Worm (Caenorhabditis elegans) whole organism, L4 larva: ENCODE data around the gene R10E4.1.

Source experiments
- F37D6.2 ChIP-seq: sonication (generic microtip); optimal IDR thresholded peaks from 2 replicates; lab custom pipeline; 2016; ENCODE audit warnings: mild to moderate bottlenecking, missing genetic modification characterization, missing compliant biosample characterization
- F44E2.7 ChIP-seq: fragments of 200-800 bp; sonication (Bioruptor generic); IDR thresholded peaks from 2 replicates; pipeline ENCODE4 v2.1.2; 2022; ENCODE audit warnings: missing genetic modification characterization, missing compliant biosample characterization
- T26A8.4 ChIP-seq: fragments of 200-800 bp; sonication (Bioruptor generic); IDR thresholded peaks from 2 replicates; pipeline ENCODE4 v1.3.6; 2022; ENCODE audit warnings: missing genetic modification characterization, missing compliant biosample characterization
- Y105C5A.15 ChIP-seq: fragments of 200-800 bp; sonication (Bioruptor generic); IDR thresholded peaks from 2 replicates; pipeline ENCODE4 v1.3.6; 2022; ENCODE audit warnings: missing genetic modification characterization, missing compliant biosample characterization
- Y48G9A.11 ChIP-seq: fragments of 200-800 bp; sonication (Bioruptor generic); IDR thresholded peaks from 2 replicates; pipeline ENCODE4 v1.3.6; 2022; ENCODE audit warnings: missing genetic modification reagents, missing genetic modification characterization, missing compliant biosample characterization
- Y5F2A.4 ChIP-seq: fragments of 200-800 bp; sonication (Bioruptor generic); optimal IDR thresholded peaks from 2 replicates; lab custom pipeline; 2018; ENCODE audit warnings: mild to moderate bottlenecking, missing genetic modification characterization, missing compliant biosample characterization
- ZK546.5 ChIP-seq, 2 experiments: sonication (generic microtip); optimal IDR thresholded peaks; 2 replicates each; lab custom pipeline; 2017; ENCODE audit warnings: missing biosample characterization in 2 of 2, missing genetic modification characterization in 2 of 2
- aha-1 ChIP-seq: fragments of 150-350 bp; peaks from one replicate; lab custom pipeline; 2014; ENCODE audit warnings: missing biosample characterization, missing genetic modification characterization
- ama-1 ChIP-seq: fragments of 150-350 bp; optimal IDR thresholded peaks from 2 replicates; lab custom pipeline; 2014; ENCODE audit warnings: inconsistent platforms, mixed read lengths
- arid-1 ChIP-seq: fragments of 200-800 bp; sonication (Bioruptor generic); conservative IDR thresholded peaks from 2 replicates; pipeline ENCODE4 v1.3.6; 2022; ENCODE audit warnings: missing genetic modification reagents, missing genetic modification characterization, missing compliant biosample characterization
- attf-4 ChIP-seq: sonication (generic microtip); optimal IDR thresholded peaks from 3 replicates; lab custom pipeline; 2017; ENCODE audit warnings: missing biosample characterization, missing genetic modification characterization
- ceh-20 ChIP-seq: fragments of 200-800 bp; sonication (Bioruptor generic); IDR thresholded peaks from 2 replicates; pipeline ENCODE4 v1.3.6; 2022; ENCODE audit warnings: missing genetic modification reagents, missing genetic modification characterization, missing compliant biosample characterization
- ceh-28 ChIP-seq: fragments of 150-350 bp; optimal IDR thresholded peaks from 2 replicates; lab custom pipeline; 2014; ENCODE audit warnings: missing biosample characterization, missing genetic modification reagents, missing genetic modification characterization
- ceh-32 ChIP-seq: sonication (generic microtip); optimal IDR thresholded peaks from 2 replicates; lab custom pipeline; 2016; ENCODE audit warnings: mild to moderate bottlenecking, missing genetic modification characterization, missing compliant biosample characterization; ENCODE audit not compliant: poor library complexity
- ceh-44 ChIP-seq: fragments of 200-800 bp; sonication (Bioruptor generic); IDR thresholded peaks from 2 replicates; pipeline ENCODE4 v1.3.6; 2022; ENCODE audit warnings: missing genetic modification reagents, missing genetic modification characterization, missing compliant biosample characterization
- ceh-62 ChIP-seq: sonication (generic microtip); optimal IDR thresholded peaks from 2 replicates; lab custom pipeline; 2017; ENCODE audit warnings: missing biosample characterization, missing genetic modification characterization
- ces-1 ChIP-seq: fragments of 150-350 bp; sonication (generic microtip); optimal IDR thresholded peaks from 4 replicates; lab custom pipeline; 2014; ENCODE audit warnings: missing biosample characterization, missing genetic modification reagents, missing genetic modification characterization
- cey-2 ChIP-seq: sonication (generic microtip); optimal IDR thresholded peaks from 3 replicates; lab custom pipeline; 2017; ENCODE audit warnings: missing genetic modification characterization, mild to moderate bottlenecking, missing compliant biosample characterization, antibody characterized with exemption, borderline replicate concordance; ENCODE audit not compliant: insufficient read depth
- daf-12 ChIP-seq: fragments of 150-350 bp; optimal IDR thresholded peaks from 2 replicates; lab custom pipeline; 2014; ENCODE audit warnings: missing biosample characterization, missing genetic modification reagents, missing genetic modification characterization
- dmd-6 ChIP-seq: fragments of 200-800 bp; sonication (Bioruptor generic); IDR thresholded peaks from 2 replicates; pipeline ENCODE4 v1.3.6; 2022; ENCODE audit warnings: missing genetic modification reagents, missing genetic modification characterization, missing compliant biosample characterization
- duxl-1 ChIP-seq: sonication (generic microtip); optimal IDR thresholded peaks from 2 replicates; lab custom pipeline; 2016; ENCODE audit warnings: mild to moderate bottlenecking, missing genetic modification characterization, moderate library complexity, missing compliant biosample characterization; ENCODE audit not compliant: poor library complexity
- dve-1 ChIP-seq: sonication (generic microtip); optimal IDR thresholded peaks from 2 replicates; lab custom pipeline; 2017; ENCODE audit warnings: antibody characterized with exemption, mild to moderate bottlenecking, missing genetic modification characterization, missing compliant biosample characterization; ENCODE audit not compliant: insufficient read depth
- fkh-10 ChIP-seq: fragments of 150-350 bp; optimal IDR thresholded peaks from 2 replicates; lab custom pipeline; 2014; ENCODE audit warnings: missing biosample characterization, missing genetic modification reagents, missing genetic modification characterization
- fos-1 ChIP-seq: fragments of 150-350 bp; optimal IDR thresholded peaks from 2 replicates; lab custom pipeline; 2014; ENCODE audit warnings: missing biosample characterization, missing genetic modification characterization
- gei-8 ChIP-seq: fragments of 200-800 bp; sonication (Bioruptor generic); optimal IDR thresholded peaks from 2 replicates; lab custom pipeline; 2018; ENCODE audit warnings: mild to moderate bottlenecking, missing genetic modification characterization, missing compliant biosample characterization
- hmg-1.1 ChIP-seq: fragments of 200-800 bp; sonication (Bioruptor generic); IDR thresholded peaks from 2 replicates; pipeline ENCODE4 v1.3.6; 2022; ENCODE audit warnings: missing genetic modification reagents, missing genetic modification characterization, missing compliant biosample characterization
- lim-7 ChIP-seq: fragments of 200-800 bp; sonication (Bioruptor generic); IDR thresholded peaks from 2 replicates; pipeline ENCODE4 v1.3.6; 2022; ENCODE audit warnings: missing genetic modification characterization, missing compliant biosample characterization
- lin-38 ChIP-seq: fragments of 200-800 bp; sonication (Bioruptor generic); IDR thresholded peaks from 2 replicates; pipeline ENCODE4 v1.3.6; 2022; ENCODE audit warnings: missing genetic modification reagents, missing genetic modification characterization, missing compliant biosample characterization
- lin-39 ChIP-seq: fragments of 150-350 bp; optimal IDR thresholded peaks from 2 replicates; lab custom pipeline; 2014; ENCODE audit warnings: missing biosample characterization, missing genetic modification reagents, missing genetic modification characterization
- lir-3 ChIP-seq: sonication (generic microtip); optimal IDR thresholded peaks from 2 replicates; lab custom pipeline; 2016; ENCODE audit warnings: mild to moderate bottlenecking, missing genetic modification characterization, missing compliant biosample characterization
- lsy-2 ChIP-seq, 2 experiments: fragments of 150-350 bp in 1 of 2; sonication (generic microtip) in 1 of 2; optimal IDR thresholded peaks; 2 replicates each; lab custom pipeline; 2014 to 2017; ENCODE audit warnings: missing biosample characterization in 2 of 2, missing genetic modification characterization in 2 of 2
- mxl-3 ChIP-seq: fragments of 200-800 bp; sonication (Bioruptor generic); optimal IDR thresholded peaks from 2 replicates; lab custom pipeline; 2018; ENCODE audit warnings: mild to moderate bottlenecking, missing genetic modification characterization, missing compliant biosample characterization
- nhr-10 ChIP-seq: fragments of 150-350 bp; optimal IDR thresholded peaks from 2 replicates; lab custom pipeline; 2014; ENCODE audit warnings: missing biosample characterization, missing genetic modification characterization
- nhr-237 ChIP-seq: sonication (generic microtip); optimal IDR thresholded peaks from 2 replicates; lab custom pipeline; 2017; ENCODE audit warnings: missing biosample characterization, missing genetic modification characterization
- nhr-28 ChIP-seq: fragments of 150-350 bp; optimal IDR thresholded peaks from 2 replicates; lab custom pipeline; 2014; ENCODE audit warnings: missing biosample characterization, missing genetic modification characterization
- nhr-41 ChIP-seq: fragments of 200-800 bp; sonication (Bioruptor generic); IDR thresholded peaks from 2 replicates; pipeline ENCODE4 v1.3.6; 2022; ENCODE audit warnings: missing genetic modification reagents, missing genetic modification characterization, missing compliant biosample characterization
- nhr-42 ChIP-seq: fragments of 200-800 bp; sonication (Bioruptor generic); IDR thresholded peaks from 2 replicates; pipeline ENCODE4 v1.3.6; 2022; ENCODE audit warnings: missing genetic modification characterization, missing compliant biosample characterization
- pha-4 ChIP-seq, 2 experiments: fragments of 150-350 bp in 1 of 2; fragments of 200-800 bp in 1 of 2; sonication (Bioruptor generic) in 1 of 2; IDR thresholded peaks in 1 of 2; optimal IDR thresholded peaks in 1 of 2; 2 replicates each; pipeline versions ENCODE4 v1.3.6 to Lab custom; 2014 to 2022; ENCODE audit warnings: missing genetic modification characterization in 2 of 2, missing genetic modification reagents in 2 of 2, missing biosample characterization in 1 of 2, missing compliant biosample characterization in 1 of 2
- pqm-1 ChIP-seq: sonication (generic microtip); optimal IDR thresholded peaks from 2 replicates; lab custom pipeline; 2017; ENCODE audit warnings: missing biosample characterization, missing genetic modification characterization
- rbr-2 ChIP-seq: sonication (generic microtip); optimal IDR thresholded peaks from 2 replicates; lab custom pipeline; 2016; ENCODE audit warnings: missing genotype, missing genetic modification characterization, missing compliant biosample characterization
- saeg-2 ChIP-seq: fragments of 200-800 bp; sonication (Bioruptor generic); IDR thresholded peaks from 2 replicates; pipeline ENCODE4 v1.3.6; 2022; ENCODE audit warnings: missing genetic modification reagents, missing genetic modification characterization, missing compliant biosample characterization
- sdz-12 ChIP-seq: fragments of 200-800 bp; sonication (Bioruptor generic); optimal IDR thresholded peaks from 2 replicates; lab custom pipeline; 2018; ENCODE audit warnings: mild to moderate bottlenecking, missing genetic modification characterization, missing compliant biosample characterization
- skn-1 ChIP-seq: fragments of 150-350 bp; optimal IDR thresholded peaks from 2 replicates; lab custom pipeline; 2014; ENCODE audit warnings: missing biosample characterization, missing genetic modification characterization
- snpc-4 ChIP-seq: fragments of 150-350 bp; optimal IDR thresholded peaks from 2 replicates; lab custom pipeline; 2014; ENCODE audit warnings: missing biosample characterization, missing genetic modification characterization
- spr-1 ChIP-seq: sonication (generic microtip); optimal IDR thresholded peaks from 2 replicates; lab custom pipeline; 2016; ENCODE audit warnings: mild to moderate bottlenecking, missing genetic modification characterization, missing compliant biosample characterization
- spr-3 ChIP-seq: fragments of 200-800 bp; sonication (Bioruptor generic); optimal IDR thresholded peaks from 2 replicates; lab custom pipeline; 2018; ENCODE audit warnings: mild to moderate bottlenecking, missing genetic modification characterization, missing compliant biosample characterization
- tag-97 ChIP-seq: fragments of 200-800 bp; sonication (Bioruptor generic); IDR thresholded peaks from 2 replicates; pipeline ENCODE4 v1.3.6; 2022; ENCODE audit warnings: missing genetic modification characterization, missing compliant biosample characterization
- tra-1 ChIP-seq: fragments of 200-800 bp; sonication (Bioruptor generic); IDR thresholded peaks from 2 replicates; pipeline ENCODE4 v1.3.6; 2022; ENCODE audit warnings: missing genetic modification reagents, missing genetic modification characterization, missing compliant biosample characterization
- unc-39 ChIP-seq: sonication (generic microtip); optimal IDR thresholded peaks from 2 replicates; lab custom pipeline; 2017; ENCODE audit warnings: missing biosample characterization, missing genetic modification characterization
- zfp-3 ChIP-seq: fragments of 200-800 bp; sonication (Bioruptor generic); conservative IDR thresholded peaks from 2 replicates; pipeline ENCODE4 v1.3.6; 2022; ENCODE audit warnings: missing genetic modification reagents, missing genetic modification characterization, missing compliant biosample characterization
- zip-2 ChIP-seq: fragments of 150-350 bp; optimal IDR thresholded peaks from 2 replicates; lab custom pipeline; 2014; ENCODE audit warnings: missing biosample characterization, missing genetic modification characterization
- ztf-11 ChIP-seq: fragments of 150-350 bp; optimal IDR thresholded peaks from 2 replicates; lab custom pipeline; 2014; ENCODE audit warnings: missing biosample characterization, missing genetic modification characterization

Gene R10E4.1

DNA sequence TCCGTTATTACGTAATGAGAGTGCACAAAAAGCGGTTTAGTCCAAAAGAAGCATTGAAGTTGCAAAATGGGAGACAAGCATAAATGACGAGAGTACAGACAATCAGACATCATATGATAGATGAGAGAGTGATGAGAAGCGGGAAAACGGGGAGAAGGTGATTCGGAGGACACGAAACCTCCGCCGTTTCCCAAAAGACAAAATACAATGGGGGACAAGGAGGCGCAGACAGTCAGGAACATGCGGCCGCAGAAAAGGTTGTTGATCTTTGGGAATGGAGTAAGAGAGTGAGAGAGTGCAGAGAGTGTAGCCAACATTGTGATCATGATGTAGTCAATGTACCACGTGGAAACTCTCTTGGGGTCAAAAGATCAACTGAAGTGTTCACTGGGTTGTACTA, 31.9 kb upstream of the R10E4.1 start:
- TF ChIP-seq snpc-4 (no peak), unc-39 (no peak), zfp-3 (GFP tag; lab: Robert Waterston, UW) (peak; percentile 83), hmg-1.1 (GFP tag; lab: Robert Waterston, UW) (peak; percentile 81), ZK546.5 (tag; optimal IDR thresholded peaks at IDR 0.05; lab: Kevin White, UChicago) (no peak), rbr-2 (tag; lab: Kevin White, UChicago) (peak; percentile 88), lir-3 (tag; lab: Kevin White, UChicago) (no peak), saeg-2 (GFP tag; lab: Robert Waterston, UW) (peak; percentile 87), nhr-10 (tag; lab: Kevin White, UChicago) (peak; percentile 80), fkh-10 (peak; percentile 90), ceh-32 (tag; lab: Kevin White, UChicago) (peak; percentile 32), nhr-237 (tag; lab: Kevin White, UChicago) (no peak), F37D6.2 (peak; percentile 68), Y5F2A.4 (no peak), aha-1 (tag; lab: Kevin White, UChicago) (peak; percentile 99), T26A8.4 (GFP tag; lab: Robert Waterston, UW) (peak; percentile 76), spr-1 (tag; lab: Kevin White, UChicago) (peak; percentile 74), lim-7 (no peak; the same call in 1 of the 2 replicates), daf-12 (no peak), gei-8 (GFP tag; lab: Kevin White, UChicago) (peak; percentile 87), attf-4 (no peak), ces-1 (GFP tag; lab: Kevin White, UChicago) (no peak), fos-1 (tag; lab: Kevin White, UChicago) (no peak), Y105C5A.15 (GFP tag; lab: Robert Waterston, UW) (no peak), ama-1 (no peak), ceh-44 (no peak), tra-1 (GFP tag; lab: Robert Waterston, UW) (peak; percentile 91), nhr-28 (tag; lab: Kevin White, UChicago) (peak; percentile 100), ceh-20 (GFP tag; lab: Robert Waterston, UW) (peak; percentile 88), ceh-28 (peak; percentile 45), lin-38 (GFP tag; lab: Robert Waterston, UW) (peak; percentile 61), sdz-12 (no peak), spr-3 (GFP tag; lab: Kevin White, UChicago) (peak; percentile 20), dve-1 (peak; percentile 97), lin-39 (tag; lab: Kevin White, UChicago) (no peak), pha-4 (GFP tag; IDR thresholded peaks at IDR 0.05; lab: Robert Waterston, UW) (peak; percentile 86), pha-4 (tag; optimal IDR thresholded peaks at IDR 0.05; lab: Kevin White, UChicago) (peak; percentile 87), ceh-62 (tag; lab: Kevin White, UChicago) (no peak), arid-1 (peak; percentile 83), mxl-3 (GFP tag; lab: Kevin White, UChicago) (peak; percentile 99), pqm-1 (tag; lab: Kevin White, UChicago) (peak; percentile 50), lsy-2 (tag; optimal IDR thresholded peaks at IDR 0.05; lab: Kevin White, UChicago) (peak; percentile 84 to 89), dmd-6 (peak; percentile 98), zip-2 (no peak), ztf-11 (tag; lab: Kevin White, UChicago) (no peak), Y48G9A.11 (GFP tag; lab: Robert Waterston, UW) (no peak), duxl-1 (tag; lab: Kevin White, UChicago) (peak; percentile 70), skn-1 (tag; lab: Kevin White, UChicago) (no peak), cey-2 (tag; lab: Kevin White, UChicago) (peak; percentile 86), tag-97 (GFP tag; lab: Robert Waterston, UW) (no peak), F44E2.7 (GFP tag; lab: Robert Waterston, UW) (no peak), nhr-42 (no peak), nhr-41 (peak; percentile 70; the same call in 1 of the 2 replicates)
